Fruit fly (Drosophila melanogaster) whole organism, prepupa: ENCODE data around the gene Pp1-87B.

Experiments used
- CG10669 ChIP-seq: fragments of 200-800 bp; sonication (Bioruptor generic); optimal IDR thresholded peaks from 3 replicates; lab custom pipeline; 2018; ENCODE audit warnings: missing biosample characterization, mild to moderate bottlenecking, missing genetic modification characterization, moderate library complexity
- CG16779 ChIP-seq: fragments of 200-800 bp; sonication (Bioruptor generic); optimal IDR thresholded peaks from 3 replicates; lab custom pipeline; 2017; ENCODE audit warnings: missing biosample characterization, mild to moderate bottlenecking, missing genetic modification characterization
- CG3919 ChIP-seq: fragments of 200-800 bp; sonication (Bioruptor generic); optimal IDR thresholded peaks from 3 replicates; lab custom pipeline; 2016; ENCODE audit warnings: missing biosample characterization, missing genetic modification characterization
- CG6792 ChIP-seq: fragments of 200-800 bp; sonication (Bioruptor generic); optimal IDR thresholded peaks from 3 replicates; lab custom pipeline; 2016; ENCODE audit warnings: missing biosample characterization, missing genetic modification characterization
- Gug ChIP-seq: fragments of 200-800 bp; sonication (Bioruptor generic); IDR thresholded peaks from 2 replicates; pipeline ENCODE4 v1.3.6; 2022; ENCODE audit warnings: missing biosample characterization, missing genetic modification characterization
- spab ChIP-seq: fragments of 200-800 bp; sonication (Bioruptor generic); optimal IDR thresholded peaks from 2 replicates; lab custom pipeline; 2017; ENCODE audit warnings: missing biosample characterization, mild to moderate bottlenecking, missing genetic modification characterization, missing genetic modification reagents

DNA sequence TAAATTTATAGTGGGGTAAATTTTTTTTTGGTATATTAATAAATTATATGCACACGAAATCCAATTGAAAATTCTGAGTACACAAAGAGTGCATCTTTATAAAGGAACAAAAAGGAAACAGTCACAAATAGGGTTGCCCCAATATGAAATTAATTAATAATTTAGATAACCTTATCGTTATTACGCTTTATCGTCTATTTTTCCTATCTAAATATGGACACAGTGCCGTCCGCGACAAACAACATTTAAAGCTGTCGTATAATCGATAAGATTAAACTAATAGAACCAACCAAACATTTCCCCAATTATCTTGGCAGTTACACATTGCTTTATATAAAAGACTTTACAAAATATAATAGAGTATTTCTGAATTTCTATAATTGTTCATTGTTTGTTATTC is 27.7 kb downstream of the Pp1-87B start:
- TF ChIP-seq spab (GFP tag; lab: Kevin White, UChicago) (no peak), CG6792 (GFP tag; lab: Kevin White, UChicago) (no peak), Gug (GFP tag; lab: Robert Waterston, UW) (no peak), CG10669 (GFP tag; lab: Kevin White, UChicago) (no peak), CG16779 (tag; lab: Kevin White, UChicago) (no peak), CG3919 (GFP tag; lab: Kevin White, UChicago) (no peak)
